Fruit fly (Drosophila melanogaster) whole organism, wandering third instar larva: ENCODE results near the gene RfC3.
A peak's percentile ranks its signal among the peaks of the same experiment; 100 is the strongest.

Experiments used
- Abd-B ChIP-seq: fragments of >200 bp; optimal IDR thresholded peaks from 2 replicates; lab custom pipeline; 2017; ENCODE audit warnings: missing biosample characterization, missing genetic modification characterization
- CG32264 ChIP-seq: fragments of 200-800 bp; sonication (Bioruptor generic); optimal IDR thresholded peaks from 2 replicates; lab custom pipeline; 2016; ENCODE audit warnings: missing biosample characterization, missing genetic modification characterization
- CG9705 ChIP-seq: fragments of 200-800 bp; sonication (Bioruptor generic); optimal IDR thresholded peaks from 2 replicates; lab custom pipeline; 2018; ENCODE audit warnings: missing biosample characterization, mild to moderate bottlenecking, missing genetic modification characterization
- Dfd ChIP-seq: fragments of >200 bp; optimal IDR thresholded peaks from 2 replicates; lab custom pipeline; 2017; ENCODE audit warnings: missing biosample characterization, missing genetic modification characterization
- Dif ChIP-seq: fragments of 200-275, 200-300 bp; sonication (Bioruptor generic); optimal IDR thresholded peaks from 2 replicates; lab custom pipeline; 2018; ENCODE audit warnings: missing biosample characterization, missing genetic modification characterization; ENCODE audit not compliant: partially characterized antibody
- GATAd ChIP-seq: sonication (Bioruptor generic); optimal IDR thresholded peaks from 2 replicates; lab custom pipeline; 2016; ENCODE audit warnings: missing biosample characterization, missing genetic modification characterization
- HLH106 ChIP-seq: fragments of 200-800 bp; optimal IDR thresholded peaks from 3 replicates; lab custom pipeline; 2019; ENCODE audit warnings: missing biosample characterization, mild to moderate bottlenecking, missing genetic modification characterization, moderate library complexity
- Hnf4 ChIP-seq: fragments of 200-800 bp; sonication (Bioruptor generic); optimal IDR thresholded peaks from 2 replicates; lab custom pipeline; 2016; ENCODE audit warnings: missing biosample characterization, mild to moderate bottlenecking, missing genetic modification characterization
- Hr78 ChIP-seq: fragments of >200 bp; optimal IDR thresholded peaks from 2 replicates; lab custom pipeline; 2017; ENCODE audit warnings: missing biosample characterization, missing genetic modification characterization
- Hr83 ChIP-seq: fragments of 200-300 bp; sonication (Bioruptor generic); optimal IDR thresholded peaks from 2 replicates; lab custom pipeline; 2016; ENCODE audit warnings: missing biosample characterization, mild to moderate bottlenecking, missing genetic modification characterization, moderate library complexity; ENCODE audit not compliant: poor library complexity, severe bottlenecking
- Myc ChIP-seq: fragments of >200 bp; optimal IDR thresholded peaks from 2 replicates; lab custom pipeline; 2017
- N ChIP-seq: fragments of >200 bp; optimal IDR thresholded peaks from 2 replicates; lab custom pipeline; 2018; ENCODE audit warnings: missing biosample characterization, missing external identifiers, missing genetic modification characterization
- Rel ChIP-seq, 2 experiments: fragments of 200-800 bp; sonication (Bioruptor generic) in 1 of 2; optimal IDR thresholded peaks; 2 replicates in 1 of 2; 3 replicates in 1 of 2; lab custom pipeline; 2016 to 2019; ENCODE audit warnings: mild to moderate bottlenecking in 2 of 2, missing biosample characterization in 2 of 2, missing genetic modification characterization in 2 of 2, moderate library complexity in 1 of 2
- Sp1 ChIP-seq: fragments of 200-800 bp; sonication (Bioruptor generic); optimal IDR thresholded peaks from 3 replicates; lab custom pipeline; 2019; ENCODE audit warnings: missing biosample characterization, mild to moderate bottlenecking, missing genetic modification characterization, moderate library complexity
- Vsx2 ChIP-seq: fragments of 200-300, 225-300 bp; sonication (Bioruptor generic); optimal IDR thresholded peaks from 2 replicates; lab custom pipeline; 2018; ENCODE audit warnings: missing biosample characterization, missing genetic modification characterization; ENCODE audit not compliant: partially characterized antibody
- brk ChIP-seq: fragments of 200-800 bp; sonication (Bioruptor generic); optimal IDR thresholded peaks from 2 replicates; lab custom pipeline; 2016; ENCODE audit warnings: missing biosample characterization, mild to moderate bottlenecking, missing genetic modification characterization
- dl ChIP-seq, 2 experiments: fragments of 175-275, 200-275 bp in 1 of 2; fragments of 200-275 bp in 1 of 2; sonication (Bioruptor generic); optimal IDR thresholded peaks; lab custom pipeline; 2018; ENCODE audit warnings: mild to moderate bottlenecking in 2 of 2, missing biosample characterization in 2 of 2, missing genetic modification characterization in 2 of 2, moderate library complexity in 2 of 2; ENCODE audit not compliant: partially characterized antibody in 2 of 2, insufficient read depth in 1 of 2
- dmrt93B ChIP-seq: fragments of 200-800 bp; sonication (Bioruptor generic); optimal IDR thresholded peaks from 2 replicates; lab custom pipeline; 2018; ENCODE audit warnings: missing biosample characterization, mild to moderate bottlenecking, missing genetic modification characterization
- dsf ChIP-seq: sonication (Bioruptor generic); optimal IDR thresholded peaks from 2 replicates; lab custom pipeline; 2016; ENCODE audit warnings: missing biosample characterization, missing genetic modification characterization, borderline replicate concordance
- ey ChIP-seq: fragments of 200-800 bp; sonication (Bioruptor generic); optimal IDR thresholded peaks from 2 replicates; lab custom pipeline; 2016; ENCODE audit warnings: missing biosample characterization, missing genetic modification characterization
- foxo ChIP-seq, 2 experiments: fragments of 200-800 bp; sonication (Bioruptor generic); optimal IDR thresholded peaks; 2 replicates in 1 of 2; 3 replicates in 1 of 2; lab custom pipeline; 2016 to 2017; ENCODE audit warnings: missing biosample characterization in 2 of 2, missing genetic modification characterization in 2 of 2
- fru ChIP-seq: fragments of 200-800 bp; sonication (Bioruptor generic); optimal IDR thresholded peaks from 3 replicates; lab custom pipeline; 2016; ENCODE audit warnings: missing biosample characterization, mild to moderate bottlenecking, missing genetic modification characterization
- h ChIP-seq: fragments of 200-800 bp; sonication (Bioruptor generic); optimal IDR thresholded peaks from 3 replicates; lab custom pipeline; 2016; ENCODE audit warnings: missing biosample characterization, mild to moderate bottlenecking, missing genetic modification characterization
- jim ChIP-seq: fragments of 175-275, 200-325 bp; sonication (Bioruptor generic); optimal IDR thresholded peaks from 2 replicates; lab custom pipeline; 2016; ENCODE audit warnings: missing biosample characterization, mild to moderate bottlenecking, missing genetic modification characterization
- lola ChIP-seq: fragments of >200 bp; optimal IDR thresholded peaks from 2 replicates; lab custom pipeline; 2017; ENCODE audit warnings: missing biosample characterization, missing genetic modification characterization
- rgr ChIP-seq: fragments of 200-800 bp; sonication (Bioruptor generic); optimal IDR thresholded peaks from 3 replicates; lab custom pipeline; 2016; ENCODE audit warnings: missing biosample characterization, mild to moderate bottlenecking, missing genetic modification characterization
- sage ChIP-seq: fragments of 200-800 bp; sonication (Bioruptor generic); optimal IDR thresholded peaks from 2 replicates; lab custom pipeline; 2016; ENCODE audit warnings: missing biosample characterization, mild to moderate bottlenecking, missing genetic modification characterization
- sv ChIP-seq: fragments of 200-800 bp; sonication (Bioruptor generic); optimal IDR thresholded peaks from 3 replicates; lab custom pipeline; 2016; ENCODE audit warnings: missing biosample characterization, missing genetic modification characterization
- tai ChIP-seq: sonication (Bioruptor generic); optimal IDR thresholded peaks from 2 replicates; lab custom pipeline; 2016; ENCODE audit warnings: missing biosample characterization, missing genetic modification characterization
- woc ChIP-seq: sonication (Bioruptor generic); optimal IDR thresholded peaks from 2 replicates; lab custom pipeline; 2016; ENCODE audit warnings: missing biosample characterization, mild to moderate bottlenecking, missing genetic modification characterization

RfC3 gene

dm6 chr2L:10457191-10457899 is 38.4 kb downstream of the RfC3 start, which contains the start of the genes LManI and LManII:
Gene LManI, minus strand, starts transcription at chr2L:10457241.
Gene LManII, plus strand, starts transcription at chr2L:10457658.
- no peak for TF ChIP-seq jim (GFP tag; lab: Kevin White, UChicago)
- peak; percentile 60 for TF ChIP-seq Dif

dm6 chr2L:10458979-10459378 is 40.0 kb downstream of the RfC3 start:
- TF ChIP-seq tai (no peak), dmrt93B (GFP tag; lab: Kevin White, UChicago) (no peak), lola (GFP tag; lab: Kevin White, UChicago) (no peak)

dm6 chr2L:10466865-10467270 is 47.9 kb downstream of the RfC3 start:
- TF ChIP-seq sv (peak; percentile 2), woc (GFP tag; lab: Kevin White, UChicago) (no peak), rgr (no peak), ey (no peak), CG32264 (GFP tag; lab: Kevin White, UChicago) (no peak), CG9705 (GFP tag; lab: Kevin White, UChicago) (no peak), Abd-B (GFP tag; lab: Kevin White, UChicago) (no peak)

- TF ChIP-seq HLH106 (tag; lab: Kevin White, UChicago) (peak; percentile 54), brk (GFP tag; lab: Kevin White, UChicago) (no peak), foxo (GFP tag; optimal IDR thresholded peaks at IDR 0.05; lab: Kevin White, UChicago) (peak in 1 of 2 experiments; percentile 45), sv (peak; percentile 22), rgr (peak; percentile 36), dmrt93B (GFP tag; lab: Kevin White, UChicago) (peak; percentile 24), fru (GFP tag; lab: Kevin White, UChicago) (peak; percentile 2), Hr83 (GFP tag; lab: Kevin White, UChicago) (no peak), h (peak; percentile 55)
Observed at dm6 chr2L:10468388-10468787, 49.4 kb downstream of the RfC3 start.

dm6 chr2L:10468978-10469377 is 50.0 kb downstream of the RfC3 start:
- TF ChIP-seq CG9705 (GFP tag; lab: Kevin White, UChicago) (no peak), jim (GFP tag; lab: Kevin White, UChicago) (no peak), sv (no peak), Myc (lab: Kevin White, UChicago) (no peak), dl (GFP tag; optimal IDR thresholded peaks at IDR 0.05; lab: Kevin White, UChicago; ENCODE audit: insufficient read depth in 1 of 2, partially characterized antibody in 2 of 2) (no peak), h (no peak), sage (GFP tag; lab: Kevin White, UChicago) (no peak), dsf (GFP tag; lab: Kevin White, UChicago) (no peak)

- TF ChIP-seq rgr (no peak), Hnf4 (GFP tag; lab: Kevin White, UChicago) (no peak), Dfd (GFP tag; lab: Kevin White, UChicago) (no peak), Hr78 (no peak), Myc (lab: Kevin White, UChicago) (no peak), dsf (GFP tag; lab: Kevin White, UChicago) (no peak), CG9705 (GFP tag; lab: Kevin White, UChicago) (no peak), Dif (no peak), woc (GFP tag; lab: Kevin White, UChicago) (no peak), brk (GFP tag; lab: Kevin White, UChicago) (no peak), Abd-B (GFP tag; lab: Kevin White, UChicago) (no peak), Sp1 (GFP tag; lab: Kevin White, UChicago) (no peak), Rel (GFP tag; optimal IDR thresholded peaks at IDR 0.05; lab: Kevin White, UChicago) (no peak), Rel (tag; optimal IDR thresholded peaks at IDR 0.05; lab: Kevin White, UChicago) (no peak), Vsx2 (GFP tag; lab: Kevin White, UChicago) (no peak), N (GFP tag; lab: Kevin White, UChicago) (no peak), GATAd (GFP tag; lab: Kevin White, UChicago) (no peak), dmrt93B (GFP tag; lab: Kevin White, UChicago) (no peak), CG32264 (GFP tag; lab: Kevin White, UChicago) (no peak), h (no peak)
Observed at dm6 chr2L:10470211-10470610, 51.2 kb downstream of the RfC3 start.
